Worm (Caenorhabditis elegans) whole organism, young adult: ENCODE data around the gene egl-9.

Source experiments
- B0035.1 ChIP-seq: sonication (generic microtip); optimal IDR thresholded peaks from 2 replicates; lab custom pipeline; 2016; ENCODE audit warnings: missing genetic modification characterization, mild to moderate bottlenecking, missing compliant biosample characterization, missing genotype, missing genetic modification reagents
- B0261.1 ChIP-seq: sonication (generic microtip); optimal IDR thresholded peaks from 2 replicates; lab custom pipeline; 2016; ENCODE audit warnings: mild to moderate bottlenecking, missing genetic modification characterization, moderate library complexity, missing compliant biosample characterization
- D2030.7 ChIP-seq: fragments of 200-800 bp; sonication (Bioruptor generic); IDR thresholded peaks from 2 replicates; pipeline ENCODE4 v1.3.6; 2022; ENCODE audit warnings: missing genetic modification reagents, missing genetic modification characterization, missing compliant biosample characterization
- F23B12.7 ChIP-seq: sonication (generic microtip); optimal IDR thresholded peaks from 2 replicates; lab custom pipeline; 2017; ENCODE audit warnings: missing genetic modification characterization, mild to moderate bottlenecking, missing compliant biosample characterization, antibody characterized with exemption, moderate library complexity; ENCODE audit not compliant: insufficient read depth
- F33H1.4 ChIP-seq: fragments of 200-800 bp; sonication (Bioruptor generic); IDR thresholded peaks from 2 replicates; pipeline ENCODE4 v1.3.6; 2022; ENCODE audit warnings: missing genetic modification reagents, missing genetic modification characterization, missing compliant biosample characterization
- F37B4.10 ChIP-seq: fragments of 200-800 bp; sonication (Bioruptor generic); IDR thresholded peaks from 2 replicates; pipeline ENCODE4 v1.3.6; 2022; ENCODE audit warnings: missing genetic modification characterization, missing compliant biosample characterization
- F57C9.4 ChIP-seq: sonication (generic microtip); optimal IDR thresholded peaks from 2 replicates; lab custom pipeline; 2017; ENCODE audit warnings: mild to moderate bottlenecking, missing genetic modification characterization, missing compliant biosample characterization
- Y67H2A.10 ChIP-seq: fragments of 200-800 bp; sonication (Bioruptor generic); conservative IDR thresholded peaks from 2 replicates; pipeline ENCODE4 v1.3.6; 2022; ENCODE audit warnings: missing genetic modification reagents, missing genetic modification characterization, missing compliant biosample characterization
- Y79H2A.3 ChIP-seq: fragments of 200-800 bp; sonication (Bioruptor generic); conservative IDR thresholded peaks from 2 replicates; pipeline ENCODE4 v1.3.6; 2022; ENCODE audit warnings: missing genetic modification reagents, missing genetic modification characterization, missing compliant biosample characterization
- ZK185.1 ChIP-seq: sonication (generic microtip); optimal IDR thresholded peaks from 2 replicates; lab custom pipeline; 2016; ENCODE audit warnings: mild to moderate bottlenecking, missing genetic modification characterization, missing compliant biosample characterization; ENCODE audit not compliant: poor library complexity, severe bottlenecking
- akir-1 ChIP-seq: fragments of 200-800 bp; sonication (Bioruptor generic); optimal IDR thresholded peaks from 2 replicates; lab custom pipeline; 2018; ENCODE audit warnings: mild to moderate bottlenecking, missing genetic modification characterization, moderate library complexity, missing compliant biosample characterization
- attf-5 ChIP-seq: fragments of 200-800 bp; sonication (Bioruptor generic); optimal IDR thresholded peaks from 2 replicates; lab custom pipeline; 2018; ENCODE audit warnings: mild to moderate bottlenecking, missing genetic modification characterization, missing compliant biosample characterization
- bed-2 ChIP-seq: fragments of 200-800 bp; sonication (Bioruptor generic); IDR thresholded peaks from 2 replicates; pipeline ENCODE4 v1.3.6; 2022; ENCODE audit warnings: missing genetic modification reagents, missing genetic modification characterization, missing compliant biosample characterization
- ccch-3 ChIP-seq: fragments of 200-800 bp; sonication (Bioruptor generic); optimal IDR thresholded peaks from 2 replicates; lab custom pipeline; 2018; ENCODE audit warnings: mild to moderate bottlenecking, missing genetic modification characterization, missing compliant biosample characterization
- ceh-27 ChIP-seq: fragments of 200-800 bp; sonication (Bioruptor generic); optimal IDR thresholded peaks from 2 replicates; lab custom pipeline; 2018; ENCODE audit warnings: mild to moderate bottlenecking, missing genetic modification characterization, moderate library complexity, missing compliant biosample characterization
- ceh-40 ChIP-seq: fragments of 200-800 bp; sonication (Bioruptor generic); IDR thresholded peaks from 2 replicates; pipeline ENCODE4 v1.3.6; 2022; ENCODE audit warnings: missing genetic modification characterization, missing compliant biosample characterization
- ceh-79 ChIP-seq: sonication (generic microtip); optimal IDR thresholded peaks from 2 replicates; lab custom pipeline; 2017; ENCODE audit warnings: mild to moderate bottlenecking, missing genetic modification characterization, missing compliant biosample characterization
- ceh-91 ChIP-seq: fragments of 200-800 bp; sonication (Bioruptor generic); IDR thresholded peaks from 2 replicates; pipeline ENCODE4 v1.3.6; 2022; ENCODE audit warnings: missing genetic modification reagents, missing genetic modification characterization, missing compliant biosample characterization
- dpff-1 ChIP-seq: sonication (generic microtip); optimal IDR thresholded peaks from 2 replicates; lab custom pipeline; 2017; ENCODE audit warnings: mild to moderate bottlenecking, missing genetic modification characterization, missing compliant biosample characterization
- dpl-1 ChIP-seq: fragments of 150-350 bp; optimal IDR thresholded peaks from 2 replicates; lab custom pipeline; 2014; ENCODE audit warnings: missing biosample characterization, missing genetic modification reagents, missing genetic modification characterization
- efl-1 ChIP-seq: fragments of 150-350 bp; optimal IDR thresholded peaks from 2 replicates; lab custom pipeline; 2014; ENCODE audit warnings: missing biosample characterization, missing genetic modification reagents, missing genetic modification characterization
- ekl-4 ChIP-seq: fragments of 200-800 bp; sonication (Bioruptor generic); IDR thresholded peaks from 2 replicates; pipeline ENCODE4 v1.3.6; 2022; ENCODE audit warnings: missing genetic modification reagents, missing genetic modification characterization, missing compliant biosample characterization
- fkh-3 ChIP-seq: sonication (generic microtip); optimal IDR thresholded peaks from 2 replicates; lab custom pipeline; 2016; ENCODE audit warnings: mild to moderate bottlenecking, missing genetic modification characterization, missing compliant biosample characterization
- him-1 ChIP-seq: sonication (generic microtip); optimal IDR thresholded peaks from 2 replicates; lab custom pipeline; 2016; ENCODE audit warnings: missing genotype, missing genetic modification reagents, missing genetic modification characterization, missing compliant biosample characterization
- hmg-20 ChIP-seq: fragments of 200-800 bp; sonication (Bioruptor generic); IDR thresholded peaks from 2 replicates; pipeline ENCODE4 v1.3.6; 2022; ENCODE audit warnings: missing genetic modification reagents, missing genetic modification characterization, missing compliant biosample characterization
- hrde-1 ChIP-seq: sonication (generic microtip); optimal IDR thresholded peaks from 2 replicates; lab custom pipeline; 2016; ENCODE audit warnings: missing genetic modification characterization, mild to moderate bottlenecking, missing compliant biosample characterization, moderate library complexity, missing genotype, missing genetic modification reagents, borderline replicate concordance
- hsf-1 ChIP-seq: fragments of 200-800 bp; sonication (Bioruptor generic); IDR thresholded peaks from 2 replicates; pipeline ENCODE4 v1.3.6; 2022; ENCODE audit warnings: missing genetic modification reagents, missing genetic modification characterization, missing compliant biosample characterization
- lir-1 ChIP-seq: fragments of 200-800 bp; sonication (Bioruptor generic); conservative IDR thresholded peaks from 2 replicates; pipeline ENCODE4 v1.3.6; 2022; ENCODE audit warnings: missing genetic modification reagents, missing genetic modification characterization, missing compliant biosample characterization
- lsl-1 ChIP-seq: fragments of 200-800 bp; sonication (Bioruptor generic); optimal IDR thresholded peaks from 2 replicates; lab custom pipeline; 2018; ENCODE audit warnings: mild to moderate bottlenecking, missing genetic modification characterization, moderate library complexity, missing compliant biosample characterization
- madf-10 ChIP-seq: sonication (generic microtip); optimal IDR thresholded peaks from 2 replicates; lab custom pipeline; 2016; ENCODE audit warnings: mild to moderate bottlenecking, missing genetic modification characterization, missing compliant biosample characterization
- madf-8 ChIP-seq: fragments of 200-800 bp; sonication (Bioruptor generic); conservative IDR thresholded peaks from 2 replicates; pipeline ENCODE4 v1.3.6; 2022; ENCODE audit warnings: missing genetic modification reagents, missing genetic modification characterization, missing compliant biosample characterization
- mcd-1 ChIP-seq: fragments of 200-800 bp; sonication (Bioruptor generic); IDR thresholded peaks from 2 replicates; pipeline ENCODE4 v1.3.6; 2022; ENCODE audit warnings: missing genetic modification reagents, missing genetic modification characterization, missing compliant biosample characterization
- mel-28 ChIP-seq: sonication (generic microtip); optimal IDR thresholded peaks from 2 replicates; lab custom pipeline; 2016; ENCODE audit warnings: borderline replicate concordance, mild to moderate bottlenecking, missing genetic modification characterization, missing compliant biosample characterization
- mxl-1 ChIP-seq: sonication (generic microtip); optimal IDR thresholded peaks from 2 replicates; lab custom pipeline; 2016; ENCODE audit warnings: missing genetic modification characterization, missing compliant biosample characterization
- nfyb-1 ChIP-seq: fragments of 200-800 bp; sonication (Bioruptor generic); IDR thresholded peaks from 2 replicates; pipeline ENCODE4 v1.3.6; 2022; ENCODE audit warnings: missing genetic modification reagents, missing genetic modification characterization, missing compliant biosample characterization
- nhr-27 ChIP-seq: fragments of 200-800 bp; sonication (Bioruptor generic); optimal IDR thresholded peaks from 2 replicates; lab custom pipeline; 2018; ENCODE audit warnings: mild to moderate bottlenecking, missing genetic modification characterization, moderate library complexity, missing compliant biosample characterization
- rcor-1 ChIP-seq: fragments of 200-800 bp; sonication (Bioruptor generic); IDR thresholded peaks from 2 replicates; pipeline ENCODE4 v1.3.6; 2022; ENCODE audit warnings: missing genetic modification reagents, missing genetic modification characterization, missing compliant biosample characterization
- rec-8 ChIP-seq, 2 experiments: sonication (generic microtip); optimal IDR thresholded peaks; 2 replicates each; lab custom pipeline; 2016; ENCODE audit warnings: mild to moderate bottlenecking in 2 of 2, missing genetic modification characterization in 2 of 2, missing genetic modification reagents in 2 of 2, missing genotype in 2 of 2, missing biosample characterization in 1 of 2, missing compliant biosample characterization in 1 of 2, moderate library complexity in 1 of 2
- rpc-1 ChIP-seq, 2 experiments: fragments of 150-350 bp in 1 of 2; sonication (generic microtip) in 1 of 2; optimal IDR thresholded peaks; 2 replicates each; lab custom pipeline; 2014 to 2018; ENCODE audit warnings: missing biosample characterization in 1 of 2, missing genetic modification characterization in 1 of 2, missing genetic modification reagents in 1 of 2, missing genotype in 1 of 2
- snpc-3.4 ChIP-seq: sonication (generic microtip); optimal IDR thresholded peaks from 2 replicates; lab custom pipeline; 2017; ENCODE audit warnings: missing genetic modification characterization, mild to moderate bottlenecking, missing compliant biosample characterization, antibody characterized with exemption, moderate library complexity, missing genotype, missing genetic modification reagents
- somi-1 ChIP-seq: fragments of 200-800 bp; sonication (Bioruptor generic); optimal IDR thresholded peaks from 2 replicates; lab custom pipeline; 2018; ENCODE audit warnings: mild to moderate bottlenecking, missing genetic modification characterization, missing compliant biosample characterization
- tbx-9 ChIP-seq: sonication (generic microtip); optimal IDR thresholded peaks from 2 replicates; lab custom pipeline; 2016; ENCODE audit warnings: borderline replicate concordance, missing genetic modification characterization, inconsistent platforms, missing compliant biosample characterization
- unc-130 ChIP-seq: sonication (generic microtip); optimal IDR thresholded peaks from 2 replicates; lab custom pipeline; 2016; ENCODE audit warnings: missing genetic modification reagents, missing genetic modification characterization, missing compliant biosample characterization
- xnd-1 ChIP-seq: sonication (generic microtip); optimal IDR thresholded peaks from 2 replicates; lab custom pipeline; 2016; ENCODE audit warnings: missing genotype, missing genetic modification reagents, missing genetic modification characterization, missing compliant biosample characterization
- zfh-2 ChIP-seq: fragments of 200-800 bp; sonication (Bioruptor generic); conservative IDR thresholded peaks from 2 replicates; pipeline ENCODE4 v1.3.6; 2022; ENCODE audit warnings: missing genetic modification reagents, missing genetic modification characterization, missing compliant biosample characterization
- zim-3 ChIP-seq: sonication (generic microtip); optimal IDR thresholded peaks from 2 replicates; lab custom pipeline; 2017; ENCODE audit warnings: mild to moderate bottlenecking, missing genetic modification characterization, moderate library complexity, missing compliant biosample characterization
- ztf-18 ChIP-seq: sonication (generic microtip); optimal IDR thresholded peaks from 2 replicates; lab custom pipeline; 2016; ENCODE audit warnings: missing genotype, mild to moderate bottlenecking, missing genetic modification characterization, missing compliant biosample characterization
- ztf-3 ChIP-seq: fragments of 200-800 bp; sonication (Bioruptor generic); optimal IDR thresholded peaks from 2 replicates; lab custom pipeline; 2018; ENCODE audit warnings: mild to moderate bottlenecking, missing genetic modification characterization, missing compliant biosample characterization

The egl-9 gene

DNA sequence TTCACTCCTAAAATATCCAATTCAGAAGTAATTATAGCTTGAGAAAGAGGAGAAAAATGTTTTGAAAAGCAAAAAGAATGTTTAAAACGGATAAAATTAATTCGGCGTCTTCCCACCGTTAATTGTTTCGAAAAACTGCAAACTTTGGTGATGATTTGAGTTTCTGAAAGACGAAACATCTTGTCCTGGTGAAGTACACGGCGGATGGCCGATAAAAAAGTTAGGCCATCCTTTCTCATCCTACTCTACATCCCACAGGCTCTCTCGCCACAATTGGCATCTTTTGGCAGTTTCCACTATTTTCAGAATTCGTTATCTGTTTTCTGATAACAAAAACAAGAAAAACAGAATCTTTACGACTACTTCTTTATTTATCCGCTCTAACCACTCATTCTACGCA is 57.6 kb downstream of the egl-9 start, which contains the start of the genes C35A5.8 and hda-11 (continued):
- TF ChIP-seq zim-3: peak; percentile 57
- TF ChIP-seq hrde-1 (tag; lab: Kevin White, UChicago): no peak
- no peak for TF ChIP-seq Y67H2A.10 (GFP tag; lab: Robert Waterston, UW)
- no peak for TF ChIP-seq madf-10
- TF ChIP-seq rec-8 (tag; optimal IDR thresholded peaks at IDR 0.05; lab: Kevin White, UChicago): peak; percentile 52 to 60
- peak; percentile 59 for TF ChIP-seq ztf-18 (tag; lab: Kevin White, UChicago)
- TF ChIP-seq tbx-9 (tag; lab: Kevin White, UChicago): no peak
- peak; percentile 93 for TF ChIP-seq ZK185.1 (tag; lab: Kevin White, UChicago)
- no peak for TF ChIP-seq mxl-1 (tag; lab: Kevin White, UChicago)
- no peak for TF ChIP-seq ztf-3 (GFP tag; lab: Kevin White, UChicago)
- TF ChIP-seq madf-8: 0 out of 2 replicates have a peak, but pooled peaks have one; percentile 12
- TF ChIP-seq ekl-4 (GFP tag; lab: Robert Waterston, UW): no peak
- TF ChIP-seq fkh-3 (tag; lab: Kevin White, UChicago): no peak
- no peak for TF ChIP-seq dpff-1 (tag; lab: Kevin White, UChicago)
- no peak for TF ChIP-seq F57C9.4 (tag; lab: Kevin White, UChicago)
- peak; percentile 86 for TF ChIP-seq rcor-1 (GFP tag; lab: Robert Waterston, UW)
- TF ChIP-seq Y79H2A.3 (GFP tag; lab: Robert Waterston, UW): no peak
- TF ChIP-seq F33H1.4: peak; percentile 37; the same call in 1 of the 2 replicates
- TF ChIP-seq nfyb-1 (GFP tag; lab: Robert Waterston, UW): no peak
- no peak for TF ChIP-seq mel-28 (tag; lab: Kevin White, UChicago)
- no peak for TF ChIP-seq xnd-1 (tag; lab: Kevin White, UChicago)
- peak; percentile 85 for TF ChIP-seq ceh-27 (GFP tag; lab: Kevin White, UChicago)
- no peak for TF ChIP-seq attf-5 (GFP tag; lab: Kevin White, UChicago)
- TF ChIP-seq D2030.7 (GFP tag; lab: Robert Waterston, UW): peak; percentile 67
- peak; percentile 11; the same call in 1 of the 2 replicates for TF ChIP-seq ceh-91 (GFP tag; lab: Robert Waterston, UW)
- peak; percentile 75 for TF ChIP-seq lir-1 (GFP tag; lab: Robert Waterston, UW)
- TF ChIP-seq somi-1: no peak
- no peak for TF ChIP-seq F23B12.7 (tag; lab: Kevin White, UChicago)
- TF ChIP-seq bed-2 (GFP tag; lab: Robert Waterston, UW): peak; percentile 54; the same call in 1 of the 2 replicates
- no peak for TF ChIP-seq B0261.1 (tag; lab: Kevin White, UChicago)
- TF ChIP-seq efl-1: no peak
- TF ChIP-seq ccch-3: peak; percentile 43
- TF ChIP-seq nhr-27 (tag; lab: Kevin White, UChicago): no peak
- no peak for TF ChIP-seq dpl-1 (GFP tag; lab: Kevin White, UChicago)
- TF ChIP-seq ceh-79: peak; percentile 60
- peak; percentile 39 for TF ChIP-seq him-1 (tag; lab: Kevin White, UChicago)
- TF ChIP-seq zfh-2 (GFP tag; lab: Robert Waterston, UW): no peak
- peak; percentile 78 for TF ChIP-seq unc-130
- no peak for TF ChIP-seq rpc-1 (optimal IDR thresholded peaks at IDR 0.05; lab: Kevin White, UChicago)
- no peak for TF ChIP-seq rpc-1 (tag; optimal IDR thresholded peaks at IDR 0.05; lab: Kevin White, UChicago)
- peak; percentile 63 for TF ChIP-seq mcd-1
- no peak for TF ChIP-seq F37B4.10 (GFP tag; lab: Robert Waterston, UW)
- no peak for TF ChIP-seq hsf-1 (GFP tag; lab: Robert Waterston, UW)
- no peak for TF ChIP-seq akir-1 (GFP tag; lab: Kevin White, UChicago)
- no peak for TF ChIP-seq B0035.1 (tag; lab: Kevin White, UChicago)
- TF ChIP-seq lsl-1 (GFP tag; lab: Kevin White, UChicago): peak; percentile 46
- 0 out of 2 replicates have a peak, but pooled peaks have one; percentile 7 for TF ChIP-seq hmg-20 (GFP tag; lab: Robert Waterston, UW)
- TF ChIP-seq ceh-40 (GFP tag; lab: Robert Waterston, UW): no peak
- no peak for TF ChIP-seq snpc-3.4 (tag; lab: Kevin White, UChicago)
